Worm (Caenorhabditis elegans): ENCODE measurements around the gene F32F2.4.

The F32F2.4 gene

ce11 chrV:13301443-13301842, 25.4 kb downstream of the F32F2.4 start, which contains the start of gene ceh-79:
ceh-79 (plus strand) TSS chrV:13301833.
- TF ChIP-seq egl-27 (tag; optimal IDR thresholded peaks at IDR 0.05), result no peak
- TF ChIP-seq elt-2 (tag; optimal IDR thresholded peaks at IDR 0.05), result peak; percentile 57

- no peak for TF ChIP-seq nhr-76 (tag; optimal IDR thresholded peaks at IDR 0.05)
- TF ChIP-seq pqm-1 (tag; optimal IDR thresholded peaks at IDR 0.05), result peak; percentile 11
- TF ChIP-seq egl-27 (tag; optimal IDR thresholded peaks at IDR 0.05), result no peak
- TF ChIP-seq lsy-12 (tag; optimal IDR thresholded peaks at IDR 0.05), result no peak
- TF ChIP-seq ceh-9 (tag; optimal IDR thresholded peaks at IDR 0.05), result no peak
- TF ChIP-seq nhr-237 (tag; optimal IDR thresholded peaks at IDR 0.05), result no peak
- TF ChIP-seq nfya-1 (tag; optimal IDR thresholded peaks at IDR 0.05; ENCODE audit: insufficient read depth), result no peak
- TF ChIP-seq zag-1 (tag; optimal IDR thresholded peaks at IDR 0.05), result no peak
- peak; percentile 83 for TF ChIP-seq elt-2 (tag; optimal IDR thresholded peaks at IDR 0.05)
Measured at ce11 chrV:13304663-13305188, 28.7 kb downstream of the F32F2.4 start, which contains the start of gene C26E1.2. C26E1.2 (plus strand) TSS chrV:13305138.

- TF ChIP-seq hmg-11 (tag; optimal IDR thresholded peaks at IDR 0.05), result no peak
- no peak for TF ChIP-seq fkh-2 (tag; optimal IDR thresholded peaks at IDR 0.05)
- TF ChIP-seq elt-3 (tag; optimal IDR thresholded peaks at IDR 0.05), result no peak
- no peak for TF ChIP-seq nfya-1 (tag; optimal IDR thresholded peaks at IDR 0.05; ENCODE audit: insufficient read depth)
- no peak for TF ChIP-seq ceh-28 (tag; optimal IDR thresholded peaks at IDR 0.05)
- TF ChIP-seq tbx-2 (tag; optimal IDR thresholded peaks at IDR 0.05), result no peak
- no peak for TF ChIP-seq sea-2 (GFP tag; optimal IDR thresholded peaks at IDR 0.05)
- TF ChIP-seq aly-2 (tag; optimal IDR thresholded peaks at IDR 0.05), result no peak
- TF ChIP-seq nhr-77 (tag; optimal IDR thresholded peaks at IDR 0.05), result no peak
- no peak for TF ChIP-seq unc-39 (tag; optimal IDR thresholded peaks at IDR 0.05)
Measured at ce11 chrV:13308616-13309015, 32.6 kb downstream of the F32F2.4 start, which contains the start of gene C50B6.1. C50B6.1 (plus strand) TSS chrV:13308916.

ce11 chrV:13309806-13310205, 33.7 kb downstream of the F32F2.4 start:
- TF ChIP-seq egl-27 (tag; optimal IDR thresholded peaks at IDR 0.05) (no peak), nhr-12 (tag; optimal IDR thresholded peaks at IDR 0.05) (no peak), skn-1 (tag; optimal IDR thresholded peaks at IDR 0.05) (no peak), mml-1 (tag; optimal IDR thresholded peaks at IDR 0.05) (no peak), nhr-76 (tag; optimal IDR thresholded peaks at IDR 0.05) (no peak), lin-39 (tag; optimal IDR thresholded peaks at IDR 0.05) (no peak), lsy-12 (tag; optimal IDR thresholded peaks at IDR 0.05) (no peak), ztf-11 (tag; optimal IDR thresholded peaks at IDR 0.05) (no peak), egl-5 (tag; optimal IDR thresholded peaks at IDR 0.05) (no peak), snpc-4 (tag; optimal IDR thresholded peaks at IDR 0.05) (no peak), elt-2 (tag; optimal IDR thresholded peaks at IDR 0.05) (no peak), hmg-11 (tag; optimal IDR thresholded peaks at IDR 0.05) (no peak), unc-39 (tag; optimal IDR thresholded peaks at IDR 0.05) (no peak), fos-1 (tag; optimal IDR thresholded peaks at IDR 0.05) (no peak), zag-1 (tag; optimal IDR thresholded peaks at IDR 0.05) (no peak), sea-2 (GFP tag; optimal IDR thresholded peaks at IDR 0.05) (no peak), nhr-237 (tag; optimal IDR thresholded peaks at IDR 0.05) (no peak), nhr-28 (tag; optimal IDR thresholded peaks at IDR 0.05) (no peak), nhr-25 (tag; optimal IDR thresholded peaks at IDR 0.05) (no peak)

ce11 chrV:13312210-13312676, 36.2 kb downstream of the F32F2.4 start, which contains the start of gene nasp-2:
nasp-2 (minus strand) TSS chrV:13312260.
- TF ChIP-seq lin-15B (tag; optimal IDR thresholded peaks at IDR 0.05), result peak; percentile 44
- peak; percentile 37 for TF ChIP-seq pha-4 (tag; optimal IDR thresholded peaks at IDR 0.05)
- TF ChIP-seq nhr-43 (tag; optimal IDR thresholded peaks at IDR 0.05; ENCODE audit: poor library complexity, severe bottlenecking), result peak; percentile 3
- no peak for TF ChIP-seq lsy-12 (tag; optimal IDR thresholded peaks at IDR 0.05)
- TF ChIP-seq elt-2 (tag; optimal IDR thresholded peaks at IDR 0.05), result peak; percentile 20
- TF ChIP-seq ZK546.5 (tag; optimal IDR thresholded peaks at IDR 0.05), result no peak

Data from whole organism, L3 larva.